Worm (Caenorhabditis elegans) whole organism, L1 larva: Measurements from ENCODE around the gene nhr-108.

Experiments used
- C34B4.2 ChIP-seq: sonication (generic microtip); optimal IDR thresholded peaks from 2 replicates; lab custom pipeline; 2017; ENCODE audit warnings: mild to moderate bottlenecking, missing genetic modification characterization, missing compliant biosample characterization
- ama-1 ChIP-seq: fragments of 150-350 bp; optimal IDR thresholded peaks from 2 replicates; lab custom pipeline; 2014
- ceh-63 ChIP-seq: fragments of 200-800 bp; sonication (Bioruptor generic); optimal IDR thresholded peaks from 2 replicates; lab custom pipeline; 2018; ENCODE audit warnings: mild to moderate bottlenecking, missing genetic modification characterization, missing compliant biosample characterization
- ceh-8 ChIP-seq: fragments of 200-800 bp; sonication (Bioruptor generic); optimal IDR thresholded peaks from 2 replicates; lab custom pipeline; 2018; ENCODE audit warnings: mild to moderate bottlenecking, missing genetic modification characterization, moderate library complexity, missing compliant biosample characterization
- ceh-82 ChIP-seq, 3 experiments: fragments of 150-350 bp in 1 of 3; sonication (generic microtip) in 2 of 3; optimal IDR thresholded peaks; 2 replicates each; lab custom pipeline; 2014 to 2017; ENCODE audit warnings: missing biosample characterization in 3 of 3, missing genetic modification characterization in 3 of 3
- ces-1 ChIP-seq: fragments of 150-350 bp; optimal IDR thresholded peaks from 2 replicates; lab custom pipeline; 2014; ENCODE audit warnings: missing biosample characterization, missing genetic modification reagents, missing genetic modification characterization
- efl-3 ChIP-seq: fragments of 200-800 bp; sonication (Bioruptor generic); optimal IDR thresholded peaks from 2 replicates; lab custom pipeline; 2018; ENCODE audit warnings: mild to moderate bottlenecking, missing genetic modification characterization, missing compliant biosample characterization
- egl-27 ChIP-seq, 2 experiments: fragments of 150-350 bp in 1 of 2; sonication (generic microtip); optimal IDR thresholded peaks; 3 replicates each; lab custom pipeline; 2017 to 2018; ENCODE audit warnings: missing biosample characterization in 2 of 2, missing genetic modification characterization in 2 of 2, missing genetic modification reagents in 2 of 2
- elt-2 ChIP-seq: sonication (generic microtip); optimal IDR thresholded peaks from 2 replicates; lab custom pipeline; 2016; ENCODE audit warnings: missing genetic modification characterization, mild to moderate bottlenecking, inconsistent platforms, missing compliant biosample characterization, missing genetic modification reagents
- elt-3 ChIP-seq, 6 experiments: fragments of 150-350 bp in 1 of 6; sonication (generic microtip); optimal IDR thresholded peaks; 2 replicates each; lab custom pipeline; 2017 to 2018; ENCODE audit warnings: missing biosample characterization in 6 of 6, missing genetic modification characterization in 6 of 6, inconsistent platforms in 1 of 6
- ets-5 ChIP-seq: fragments of 200-800 bp; sonication (Bioruptor generic); IDR thresholded peaks from 2 replicates; pipeline ENCODE4 v1.3.6; 2022; ENCODE audit warnings: missing genetic modification characterization, missing compliant biosample characterization
- fkh-10 ChIP-seq: sonication (generic microtip); optimal IDR thresholded peaks from 2 replicates; lab custom pipeline; 2017; ENCODE audit warnings: missing biosample characterization, missing genetic modification reagents, missing genetic modification characterization
- fkh-8 ChIP-seq: sonication (generic microtip); optimal IDR thresholded peaks from 2 replicates; lab custom pipeline; 2016; ENCODE audit warnings: mild to moderate bottlenecking, missing genetic modification characterization, missing compliant biosample characterization
- fos-1 ChIP-seq: fragments of 150-350 bp; optimal IDR thresholded peaks from 2 replicates; lab custom pipeline; 2014; ENCODE audit warnings: missing biosample characterization, missing genetic modification characterization
- grh-1 ChIP-seq: fragments of 200-800 bp; sonication (Bioruptor generic); IDR thresholded peaks from 2 replicates; pipeline ENCODE4 v1.3.6; 2022; ENCODE audit warnings: missing genetic modification reagents, missing genetic modification characterization, missing compliant biosample characterization
- hlh-4 ChIP-seq: sonication (generic microtip); optimal IDR thresholded peaks from 2 replicates; lab custom pipeline; 2016; ENCODE audit warnings: mild to moderate bottlenecking, missing genetic modification characterization, missing compliant biosample characterization
- irx-1 ChIP-seq: sonication (generic microtip); optimal IDR thresholded peaks from 2 replicates; lab custom pipeline; 2016; ENCODE audit warnings: missing genetic modification characterization, missing compliant biosample characterization
- isw-1 ChIP-seq: fragments of 200-800 bp; sonication (Bioruptor generic); IDR thresholded peaks from 2 replicates; pipeline ENCODE4 v1.3.6; 2022; ENCODE audit warnings: missing genetic modification characterization, missing compliant biosample characterization
- jun-1 ChIP-seq: fragments of 150-350 bp; optimal IDR thresholded peaks from 2 replicates; lab custom pipeline; 2014; ENCODE audit warnings: missing biosample characterization, missing genetic modification reagents, missing genetic modification characterization
- lin-35 ChIP-seq, 2 experiments: fragments of 150-350 bp; optimal IDR thresholded peaks; 2 replicates each; lab custom pipeline; 2014; ENCODE audit warnings: missing biosample characterization in 2 of 2, missing genetic modification characterization in 2 of 2, missing genetic modification reagents in 2 of 2
- lsy-2 ChIP-seq, 2 experiments: fragments of 150-350 bp; optimal IDR thresholded peaks; 2 replicates each; lab custom pipeline; 2014; ENCODE audit warnings: missing biosample characterization in 2 of 2, missing genetic modification characterization in 2 of 2
- mab-9 ChIP-seq: fragments of 200-800 bp; sonication (Bioruptor generic); IDR thresholded peaks from 2 replicates; pipeline ENCODE4 v1.3.6; 2022; ENCODE audit warnings: missing genetic modification reagents, missing genetic modification characterization, missing compliant biosample characterization
- mdl-1 ChIP-seq, 2 experiments: fragments of 150-350 bp; optimal IDR thresholded peaks; 2 replicates each; lab custom pipeline; 2014 to 2017; ENCODE audit warnings: missing biosample characterization in 2 of 2, missing genetic modification characterization in 2 of 2, inconsistent platforms in 1 of 2
- mef-2 ChIP-seq: fragments of 150-350 bp; optimal IDR thresholded peaks from 2 replicates; lab custom pipeline; 2014; ENCODE audit warnings: missing biosample characterization, missing genetic modification characterization
- mep-1 ChIP-seq: fragments of 150-350 bp; optimal IDR thresholded peaks from 2 replicates; lab custom pipeline; 2014; ENCODE audit warnings: missing biosample characterization, missing genetic modification characterization
- nhr-12 ChIP-seq: sonication (generic microtip); optimal IDR thresholded peaks from 2 replicates; lab custom pipeline; 2017; ENCODE audit warnings: missing biosample characterization, missing genetic modification characterization
- nhr-19 ChIP-seq: fragments of 200-800 bp; sonication (Bioruptor generic); conservative IDR thresholded peaks from 2 replicates; pipeline ENCODE4 v1.3.6; 2022; ENCODE audit warnings: missing genetic modification characterization, missing compliant biosample characterization
- nhr-237 ChIP-seq: fragments of 150-350 bp; optimal IDR thresholded peaks from 2 replicates; lab custom pipeline; 2014; ENCODE audit warnings: missing biosample characterization, missing genetic modification characterization
- nhr-71 ChIP-seq: sonication (generic microtip); optimal IDR thresholded peaks from 2 replicates; lab custom pipeline; 2016; ENCODE audit warnings: mild to moderate bottlenecking, missing genetic modification characterization, moderate library complexity, missing compliant biosample characterization
- nhr-77 ChIP-seq: fragments of 150-350 bp; optimal IDR thresholded peaks from 2 replicates; lab custom pipeline; 2014; ENCODE audit warnings: missing biosample characterization, missing genetic modification characterization
- nhr-84 ChIP-seq: sonication (generic microtip); optimal IDR thresholded peaks from 2 replicates; lab custom pipeline; 2017; ENCODE audit warnings: missing biosample characterization, missing genetic modification characterization
- nhr-85 ChIP-seq: sonication (generic microtip); peaks from one replicate; lab custom pipeline; 2016; ENCODE audit warnings: missing genetic modification characterization, inconsistent platforms, missing compliant biosample characterization
- nhr-90 ChIP-seq: sonication (generic microtip); optimal IDR thresholded peaks from 2 replicates; lab custom pipeline; 2016; ENCODE audit warnings: mild to moderate bottlenecking, missing genetic modification characterization, missing compliant biosample characterization; ENCODE audit not compliant: poor library complexity
- pag-3 ChIP-seq: sonication (generic microtip); optimal IDR thresholded peaks from 2 replicates; lab custom pipeline; 2017; ENCODE audit warnings: missing genetic modification characterization, mild to moderate bottlenecking, missing compliant biosample characterization, antibody characterized with exemption, borderline replicate concordance; ENCODE audit not compliant: insufficient read depth
- rnt-1 ChIP-seq: sonication (generic microtip); optimal IDR thresholded peaks from 2 replicates; lab custom pipeline; 2016; ENCODE audit warnings: mild to moderate bottlenecking, missing genetic modification characterization, moderate library complexity, missing compliant biosample characterization
- snpc-4 ChIP-seq: fragments of 150-350 bp; optimal IDR thresholded peaks from 2 replicates; lab custom pipeline; 2014; ENCODE audit warnings: missing biosample characterization, missing genetic modification characterization
- sptf-1 ChIP-seq: fragments of 150-350 bp; optimal IDR thresholded peaks from 2 replicates; lab custom pipeline; 2014; ENCODE audit warnings: missing biosample characterization, missing genetic modification characterization
- sup-37 ChIP-seq: fragments of 200-800 bp; sonication (Bioruptor generic); optimal IDR thresholded peaks from 2 replicates; lab custom pipeline; 2018; ENCODE audit warnings: mild to moderate bottlenecking, missing genetic modification characterization, missing compliant biosample characterization
- swsn-7 ChIP-seq: sonication (generic microtip); optimal IDR thresholded peaks from 2 replicates; lab custom pipeline; 2016; ENCODE audit warnings: missing genetic modification characterization, missing compliant biosample characterization
- tbx-2 ChIP-seq: sonication (generic microtip); optimal IDR thresholded peaks from 2 replicates; lab custom pipeline; 2016; ENCODE audit warnings: missing genetic modification characterization, missing compliant biosample characterization
- unc-130 ChIP-seq: fragments of 150-350 bp; optimal IDR thresholded peaks from 2 replicates; lab custom pipeline; 2017; ENCODE audit warnings: missing biosample characterization, missing genetic modification characterization, inconsistent platforms
- xbp-1 ChIP-seq: sonication (generic microtip); optimal IDR thresholded peaks from 2 replicates; lab custom pipeline; 2016; ENCODE audit warnings: missing genetic modification characterization, missing compliant biosample characterization
- zag-1 ChIP-seq: fragments of 150-350 bp; optimal IDR thresholded peaks from 2 replicates; lab custom pipeline; 2014; ENCODE audit warnings: missing biosample characterization, missing genetic modification characterization
- ztf-11 ChIP-seq, 2 experiments: sonication (generic microtip); optimal IDR thresholded peaks; 2 replicates each; lab custom pipeline; 2016 to 2017; ENCODE audit warnings: missing genetic modification characterization in 2 of 2, missing biosample characterization in 1 of 2, missing compliant biosample characterization in 1 of 2
- ztf-4 ChIP-seq: fragments of 150-350 bp; optimal IDR thresholded peaks from 2 replicates; lab custom pipeline; 2014; ENCODE audit warnings: missing biosample characterization, missing genetic modification characterization

The nhr-108 gene

ce11 chrV:15880033-15880432 is 44.2 kb downstream of the nhr-108 start:
- TF ChIP-seq lin-35 (GFP tag; optimal IDR thresholded peaks at IDR 0.05; lab: Kevin White, UChicago) (peak in 1 of 2 experiments; percentile 9), elt-2 (peak; percentile 39), sptf-1 (tag; lab: Kevin White, UChicago) (no peak), swsn-7 (no peak)

DNA sequence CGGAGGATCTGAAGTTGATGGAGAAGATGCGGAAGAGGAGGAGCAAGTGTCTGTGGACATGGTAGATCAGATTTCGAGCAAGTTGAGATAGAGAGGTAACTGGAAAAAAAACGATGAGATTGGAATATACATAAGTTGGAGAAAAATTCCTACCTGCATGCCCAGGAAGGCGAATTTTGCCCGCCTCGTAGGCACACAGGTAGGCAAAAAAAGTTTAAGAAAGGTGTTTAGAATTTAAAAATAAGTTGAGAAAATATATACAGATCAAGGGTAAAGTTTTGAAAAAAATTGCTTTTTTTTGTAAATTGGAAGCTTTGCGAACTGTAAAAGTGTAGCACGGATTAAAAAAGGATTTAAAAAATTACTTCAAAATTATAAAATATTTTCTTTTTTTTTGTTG is 44.8 kb downstream of the nhr-108 start, which contains the start of gene nhr-84:
TSS of gene nhr-84 (minus strand) at position 101 of the 400 bp plus-strand sequence.
- no peak for TF ChIP-seq isw-1 (GFP tag; lab: Robert Waterston, UW)
- no peak for TF ChIP-seq elt-2
- no peak for TF ChIP-seq nhr-237
- no peak for TF ChIP-seq C34B4.2
- no peak for TF ChIP-seq fkh-8 (tag; lab: Kevin White, UChicago)
- no peak for TF ChIP-seq mep-1
- no peak for TF ChIP-seq jun-1 (tag; lab: Kevin White, UChicago)
- TF ChIP-seq egl-27 (tag; optimal IDR thresholded peaks at IDR 0.05; lab: Kevin White, UChicago), result no peak
- TF ChIP-seq ceh-63 (GFP tag; lab: Kevin White, UChicago), result no peak
- no peak for TF ChIP-seq ets-5 (GFP tag; lab: Robert Waterston, UW)
- no peak for TF ChIP-seq xbp-1 (tag; lab: Kevin White, UChicago)

ce11 chrV:15876308-15876707 is 48.0 kb downstream of the nhr-108 start, which contains the start of gene nhr-102:
Gene nhr-102 (minus strand): TSS chrV:15876408.
- TF ChIP-seq hlh-4 (tag; lab: Kevin White, UChicago) (no peak), nhr-19 (GFP tag; lab: Robert Waterston, UW) (no peak), fos-1 (tag; lab: Kevin White, UChicago) (no peak), elt-2 (no peak), fkh-8 (tag; lab: Kevin White, UChicago) (no peak)

DNA sequence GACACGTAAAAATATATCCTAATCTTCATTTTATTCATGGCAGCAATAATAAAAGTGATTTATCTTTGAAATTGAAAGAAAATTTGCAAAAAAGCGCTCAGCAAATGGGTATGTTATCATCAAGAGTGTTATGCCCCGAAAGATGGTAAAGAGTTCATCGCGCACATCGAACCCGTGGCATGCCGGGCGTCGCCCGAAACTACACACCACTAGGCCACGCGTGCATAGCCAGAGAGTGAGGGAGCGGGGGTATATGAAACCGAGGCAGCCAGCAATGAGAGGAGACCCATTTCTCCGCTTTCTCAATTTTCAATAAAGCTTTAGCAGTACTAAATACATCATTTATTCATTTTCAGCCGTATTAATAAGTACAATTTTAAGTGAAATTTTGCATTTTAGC is 50.5 kb downstream of the nhr-108 start:
- TF ChIP-seq mep-1 (peak; percentile 61), rnt-1 (tag; lab: Kevin White, UChicago) (peak; percentile 78), fkh-10 (peak; percentile 34), mab-9 (GFP tag; lab: Robert Waterston, UW) (peak; percentile 42; the same call in 1 of the 2 replicates), nhr-90 (tag; lab: Kevin White, UChicago) (peak; percentile 76), nhr-84 (tag; lab: Kevin White, UChicago) (no peak), ztf-4 (tag; lab: Kevin White, UChicago) (peak; percentile 8), ces-1 (GFP tag; lab: Kevin White, UChicago) (no peak), fos-1 (tag; lab: Kevin White, UChicago) (peak; percentile 48), unc-130 (tag; lab: Kevin White, UChicago) (peak; percentile 35), zag-1 (tag; lab: Kevin White, UChicago) (no peak), isw-1 (GFP tag; lab: Robert Waterston, UW) (peak; percentile 38), fkh-8 (tag; lab: Kevin White, UChicago) (peak; percentile 86), pag-3 (tag; lab: Kevin White, UChicago) (no peak), swsn-7 (peak; percentile 69), xbp-1 (tag; lab: Kevin White, UChicago) (peak; percentile 64), irx-1 (tag; lab: Kevin White, UChicago) (peak; percentile 41), ama-1 (lab: Kevin White, UChicago) (no peak), nhr-85 (peak; percentile 79), ztf-11 (tag; optimal IDR thresholded peaks at IDR 0.05; lab: Kevin White, UChicago) (peak in 1 of 2 experiments; percentile 34), efl-3 (no peak), nhr-12 (tag; lab: Kevin White, UChicago) (peak; percentile 12), lsy-2 (tag; optimal IDR thresholded peaks at IDR 0.05; lab: Kevin White, UChicago) (peak; percentile 48 to 63), grh-1 (GFP tag; lab: Robert Waterston, UW) (peak; percentile 25; the same call in 1 of the 2 replicates), sup-37 (GFP tag; lab: Kevin White, UChicago) (peak; percentile 22), tbx-2 (peak; percentile 56), ceh-63 (GFP tag; lab: Kevin White, UChicago) (peak; percentile 7), lin-35 (GFP tag; optimal IDR thresholded peaks at IDR 0.05; lab: Kevin White, UChicago) (peak; percentile 52 to 82), mdl-1 (tag; optimal IDR thresholded peaks at IDR 0.05; lab: Kevin White, UChicago) (peak in 1 of 2 experiments; percentile 76), ceh-82 (tag; optimal IDR thresholded peaks at IDR 0.05; lab: Kevin White, UChicago) (peak; percentile 22 to 85 (median 71)), snpc-4 (tag; lab: Kevin White, UChicago) (peak; percentile 66), elt-3 (tag; optimal IDR thresholded peaks at IDR 0.05; lab: Kevin White, UChicago) (peak in 1 of 6 experiments; percentile 29), hlh-4 (tag; lab: Kevin White, UChicago) (no peak), nhr-77 (tag; lab: Kevin White, UChicago) (peak; percentile 53), mef-2 (tag; lab: Kevin White, UChicago) (no peak), ceh-8 (GFP tag; lab: Kevin White, UChicago) (peak; percentile 57), nhr-71 (tag; lab: Kevin White, UChicago) (peak; percentile 76), elt-2 (peak; percentile 59)
